Worm (Caenorhabditis elegans) whole organism, late embryonic: ENCODE measurements around the gene F44D12.6.

Experiments
- F13H6.1 ChIP-seq: sonication (generic microtip); optimal IDR thresholded peaks from 2 replicates; lab custom pipeline; 2016; ENCODE audit warnings: missing genetic modification characterization, missing compliant biosample characterization
- ama-1 ChIP-seq: fragments of 150-350 bp; optimal IDR thresholded peaks from 2 replicates; lab custom pipeline; 2014
- ceh-14 ChIP-seq: sonication (generic microtip); optimal IDR thresholded peaks from 2 replicates; lab custom pipeline; 2016; ENCODE audit warnings: missing genotype, missing genetic modification characterization, missing compliant biosample characterization
- ceh-34 ChIP-seq: sonication (generic microtip); optimal IDR thresholded peaks from 2 replicates; lab custom pipeline; 2016; ENCODE audit warnings: mild to moderate bottlenecking, missing genetic modification characterization, missing compliant biosample characterization
- lin-11 ChIP-seq: fragments of 200-800 bp; sonication (Bioruptor generic); optimal IDR thresholded peaks from 2 replicates; lab custom pipeline; 2018; ENCODE audit warnings: mild to moderate bottlenecking, missing genetic modification characterization, missing compliant biosample characterization
- odd-2 ChIP-seq: sonication (generic microtip); optimal IDR thresholded peaks from 2 replicates; lab custom pipeline; 2017; ENCODE audit warnings: antibody characterized with exemption, mild to moderate bottlenecking, missing genetic modification characterization, missing compliant biosample characterization
- unc-86 ChIP-seq: sonication (generic microtip); optimal IDR thresholded peaks from 2 replicates; lab custom pipeline; 2016; ENCODE audit warnings: missing genetic modification characterization, missing compliant biosample characterization

DNA sequence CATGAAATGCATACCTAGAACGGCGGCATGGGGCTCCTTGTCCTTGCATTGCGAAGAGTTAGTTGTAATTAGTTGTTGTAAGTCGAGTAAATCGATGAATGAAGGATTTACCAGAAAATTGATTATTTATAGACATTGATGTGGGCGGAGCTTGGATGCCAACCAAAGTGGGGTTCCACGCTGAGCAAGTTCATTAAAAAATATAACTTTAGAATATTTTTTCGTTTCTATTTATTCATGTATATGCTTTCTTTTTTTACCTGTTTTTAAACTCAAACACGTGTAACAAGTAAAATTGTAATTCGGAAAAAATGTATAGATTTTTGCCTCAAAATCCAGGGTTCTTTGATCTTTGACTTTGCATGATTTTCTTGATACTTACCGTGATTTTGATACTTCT lies 5.6 kb upstream of the F44D12.6 start, which contains the start of gene gipc-2:
- TF ChIP-seq ceh-14 (no peak), ceh-34 (tag; lab: Kevin White, UChicago) (no peak), unc-86 (tag; lab: Kevin White, UChicago) (no peak), odd-2 (tag; lab: Kevin White, UChicago) (no peak), ama-1 (no peak), F13H6.1 (no peak), lin-11 (tag; lab: Kevin White, UChicago) (no peak)
